Worm (Caenorhabditis elegans) whole organism, mixed stage, embryonic: ENCODE results near the gene F11A5.13.

Experiments used
- M03D4.4 ChIP-seq: sonication (generic microtip); optimal IDR thresholded peaks from 2 replicates; lab custom pipeline; 2017; ENCODE audit warnings: mild to moderate bottlenecking, missing genetic modification characterization, missing compliant biosample characterization
- bed-3 ChIP-seq: fragments of 200-800 bp; sonication (Bioruptor generic); optimal IDR thresholded peaks from 3 replicates; lab custom pipeline; 2018; ENCODE audit warnings: mild to moderate bottlenecking, missing genetic modification characterization, moderate library complexity, missing compliant biosample characterization
- blmp-1 ChIP-seq: fragments of 150-350 bp; optimal IDR thresholded peaks from 2 replicates; lab custom pipeline; 2014; ENCODE audit warnings: missing biosample characterization, missing genetic modification characterization
- ceh-39 ChIP-seq: fragments of 150-350 bp; optimal IDR thresholded peaks from 2 replicates; lab custom pipeline; 2014; ENCODE audit warnings: missing biosample characterization, missing genetic modification characterization
- ceh-43 ChIP-seq: fragments of 200-800 bp; sonication (Bioruptor generic); optimal IDR thresholded peaks from 2 replicates; lab custom pipeline; 2018; ENCODE audit warnings: mild to moderate bottlenecking, missing genetic modification characterization, moderate library complexity, missing compliant biosample characterization
- ceh-83 ChIP-seq: fragments of 200-800 bp; sonication (Bioruptor generic); optimal IDR thresholded peaks from 2 replicates; lab custom pipeline; 2018; ENCODE audit warnings: mild to moderate bottlenecking, missing genetic modification characterization, missing compliant biosample characterization
- ces-1 ChIP-seq: fragments of 150-350 bp; optimal IDR thresholded peaks from 2 replicates; lab custom pipeline; 2014; ENCODE audit warnings: missing biosample characterization, missing genetic modification reagents, missing genetic modification characterization
- cnd-1 ChIP-seq: fragments of 200-800 bp; sonication (Bioruptor generic); optimal IDR thresholded peaks from 2 replicates; lab custom pipeline; 2018; ENCODE audit warnings: mild to moderate bottlenecking, missing genetic modification characterization, missing compliant biosample characterization
- drap-1 ChIP-seq: fragments of 200-800 bp; sonication (Bioruptor generic); optimal IDR thresholded peaks from 3 replicates; lab custom pipeline; 2018; ENCODE audit warnings: mild to moderate bottlenecking, missing genetic modification characterization, missing compliant biosample characterization
- elt-3 ChIP-seq: fragments of 150-350 bp; optimal IDR thresholded peaks from 2 replicates; lab custom pipeline; 2014; ENCODE audit warnings: missing biosample characterization, missing genetic modification characterization
- flh-1 ChIP-seq: fragments of 200-800 bp; sonication (Bioruptor generic); optimal IDR thresholded peaks from 2 replicates; lab custom pipeline; 2018; ENCODE audit warnings: mild to moderate bottlenecking, missing genetic modification characterization, moderate library complexity, missing compliant biosample characterization
- hlh-1 ChIP-seq: fragments of 150-350 bp; optimal IDR thresholded peaks from 2 replicates; lab custom pipeline; 2014; ENCODE audit warnings: missing biosample characterization, missing genetic modification reagents, missing genetic modification characterization
- lin-13 ChIP-seq: fragments of 150-350 bp; optimal IDR thresholded peaks from 2 replicates; lab custom pipeline; 2014; ENCODE audit warnings: missing biosample characterization, missing genetic modification characterization
- lin-32 ChIP-seq: fragments of 200-800 bp; sonication (Bioruptor generic); optimal IDR thresholded peaks from 2 replicates; lab custom pipeline; 2018; ENCODE audit warnings: mild to moderate bottlenecking, missing genetic modification characterization, missing compliant biosample characterization
- mab-5 ChIP-seq: fragments of 150-350 bp; optimal IDR thresholded peaks from 2 replicates; lab custom pipeline; 2014; ENCODE audit warnings: missing biosample characterization, missing genetic modification characterization
- mls-2 ChIP-seq: sonication (generic microtip); optimal IDR thresholded peaks from 2 replicates; lab custom pipeline; 2016; ENCODE audit warnings: mild to moderate bottlenecking, missing genetic modification characterization, moderate library complexity, missing compliant biosample characterization
- nhr-2 ChIP-seq: fragments of 150-350 bp; optimal IDR thresholded peaks from 2 replicates; lab custom pipeline; 2014; ENCODE audit warnings: missing biosample characterization, missing genetic modification characterization
- nhr-237 ChIP-seq: fragments of 150-350 bp; optimal IDR thresholded peaks from 2 replicates; lab custom pipeline; 2014; ENCODE audit warnings: missing biosample characterization, missing genetic modification characterization
- nhr-76 ChIP-seq: sonication (generic microtip); optimal IDR thresholded peaks from 2 replicates; lab custom pipeline; 2017; ENCODE audit warnings: missing biosample characterization, missing genetic modification characterization
- pha-4 ChIP-seq: fragments of 150-350 bp; optimal IDR thresholded peaks from 2 replicates; lab custom pipeline; 2018; ENCODE audit warnings: missing biosample characterization, missing genetic modification reagents, missing genetic modification characterization
- sem-2 ChIP-seq: fragments of 200-800 bp; sonication (Bioruptor generic); optimal IDR thresholded peaks from 2 replicates; lab custom pipeline; 2018; ENCODE audit warnings: mild to moderate bottlenecking, missing genetic modification characterization, missing compliant biosample characterization
- sptf-1 ChIP-seq: sonication (generic microtip); optimal IDR thresholded peaks from 2 replicates; lab custom pipeline; 2017; ENCODE audit warnings: mild to moderate bottlenecking, missing genetic modification characterization, moderate library complexity, missing compliant biosample characterization
- tbx-8 ChIP-seq: fragments of 200-800 bp; sonication (Bioruptor generic); optimal IDR thresholded peaks from 2 replicates; lab custom pipeline; 2018; ENCODE audit warnings: mild to moderate bottlenecking, missing genetic modification characterization, moderate library complexity, missing compliant biosample characterization
- unc-39 ChIP-seq: fragments of 150-350 bp; optimal IDR thresholded peaks from 2 replicates; lab custom pipeline; 2014; ENCODE audit warnings: missing biosample characterization, missing genetic modification characterization
- unc-62 ChIP-seq: fragments of 150-350 bp; optimal IDR thresholded peaks from 2 replicates; lab custom pipeline; 2014; ENCODE audit warnings: missing biosample characterization, missing genetic modification reagents, missing genetic modification characterization
- zip-8 ChIP-seq: fragments of 150-350 bp; optimal IDR thresholded peaks from 2 replicates; lab custom pipeline; 2014; ENCODE audit warnings: missing biosample characterization, missing genetic modification characterization

Gene F11A5.13

ce11 chrV:16218972-16219757, 7.3 kb downstream of the F11A5.13 start, which contains the start of gene glc-1:
Gene glc-1, plus strand, starts transcription at chrV:16219634.
- no peak for TF ChIP-seq M03D4.4 (tag; lab: Kevin White, UChicago)
- no peak for TF ChIP-seq elt-3
- TF ChIP-seq ceh-43, result no peak
- TF ChIP-seq nhr-2 (tag; lab: Kevin White, UChicago), result no peak
- no peak for TF ChIP-seq pha-4 (tag; lab: Kevin White, UChicago)
- TF ChIP-seq unc-39 (tag; lab: Kevin White, UChicago), result no peak
- TF ChIP-seq nhr-237 (tag; lab: Kevin White, UChicago), result no peak
- no peak for TF ChIP-seq ceh-83 (GFP tag; lab: Kevin White, UChicago)
- no peak for TF ChIP-seq nhr-76 (tag; lab: Kevin White, UChicago)
- TF ChIP-seq flh-1, result no peak
- no peak for TF ChIP-seq ces-1 (GFP tag; lab: Kevin White, UChicago)
- TF ChIP-seq tbx-8 (GFP tag; lab: Kevin White, UChicago), result no peak

ce11 chrV:16218522-16218921, 8.0 kb downstream of the F11A5.13 start, which contains the start of gene F11A5.15:
Gene F11A5.15, minus strand, starts transcription at chrV:16218622.
- TF ChIP-seq unc-39 (tag; lab: Kevin White, UChicago), result no peak
- no peak for TF ChIP-seq ceh-39
- no peak for TF ChIP-seq zip-8 (tag; lab: Kevin White, UChicago)
- no peak for TF ChIP-seq blmp-1 (tag; lab: Kevin White, UChicago)
- no peak for TF ChIP-seq mab-5 (tag; lab: Kevin White, UChicago)
- no peak for TF ChIP-seq lin-13 (tag; lab: Kevin White, UChicago)
- TF ChIP-seq M03D4.4 (tag; lab: Kevin White, UChicago), result no peak
- no peak for TF ChIP-seq nhr-76 (tag; lab: Kevin White, UChicago)

- TF ChIP-seq elt-3 (no peak), tbx-8 (GFP tag; lab: Kevin White, UChicago) (no peak), M03D4.4 (tag; lab: Kevin White, UChicago) (no peak), ceh-43 (no peak), unc-62 (GFP tag; lab: Kevin White, UChicago) (no peak), sem-2 (GFP tag; lab: Kevin White, UChicago) (no peak), mab-5 (tag; lab: Kevin White, UChicago) (no peak), cnd-1 (no peak), sptf-1 (tag; lab: Kevin White, UChicago) (no peak), bed-3 (GFP tag; lab: Kevin White, UChicago) (no peak), pha-4 (tag; lab: Kevin White, UChicago) (no peak), ceh-83 (GFP tag; lab: Kevin White, UChicago) (no peak), ceh-39 (no peak)
Measured at ce11 chrV:16214505-16214904, 12.0 kb downstream of the F11A5.13 start, which contains the start of gene F11A5.9. Gene F11A5.9, plus strand, starts transcription at chrV:16214890.

- TF ChIP-seq bed-3 (GFP tag; lab: Kevin White, UChicago) (no peak), hlh-1 (tag; lab: Kevin White, UChicago) (no peak), sptf-1 (tag; lab: Kevin White, UChicago) (no peak), ceh-43 (no peak)
Measured at ce11 chrV:16213323-16213722, 13.2 kb downstream of the F11A5.13 start.

- TF ChIP-seq drap-1 (GFP tag; lab: Kevin White, UChicago) (no peak), mab-5 (tag; lab: Kevin White, UChicago) (no peak), ceh-83 (GFP tag; lab: Kevin White, UChicago) (no peak), tbx-8 (GFP tag; lab: Kevin White, UChicago) (no peak), sem-2 (GFP tag; lab: Kevin White, UChicago) (no peak), nhr-237 (tag; lab: Kevin White, UChicago) (no peak), ceh-43 (no peak), sptf-1 (tag; lab: Kevin White, UChicago) (no peak), flh-1 (no peak), ces-1 (GFP tag; lab: Kevin White, UChicago) (no peak), ceh-39 (no peak), lin-32 (GFP tag; lab: Kevin White, UChicago) (no peak), bed-3 (GFP tag; lab: Kevin White, UChicago) (no peak), elt-3 (no peak), mls-2 (tag; lab: Kevin White, UChicago) (no peak), zip-8 (tag; lab: Kevin White, UChicago) (no peak), nhr-76 (tag; lab: Kevin White, UChicago) (no peak)
Measured at ce11 chrV:16211713-16212112, 14.8 kb downstream of the F11A5.13 start.
